Worm (Caenorhabditis elegans) whole organism, L1 larva: Measurements from ENCODE around the gene K09E3.7.
A peak's percentile ranks its signal among the peaks of the same experiment; 100 is the strongest.

Source experiments
- C16A3.4 ChIP-seq: fragments of 150-350 bp; optimal IDR thresholded peaks from 2 replicates; lab custom pipeline; 2014; ENCODE audit warnings: missing biosample characterization, missing genetic modification characterization
- C34B4.2 ChIP-seq: sonication (generic microtip); optimal IDR thresholded peaks from 2 replicates; lab custom pipeline; 2017; ENCODE audit warnings: mild to moderate bottlenecking, missing genetic modification characterization, missing compliant biosample characterization
- F16B12.6 ChIP-seq: fragments of 150-350 bp; optimal IDR thresholded peaks from 2 replicates; lab custom pipeline; 2014; ENCODE audit warnings: missing biosample characterization, missing genetic modification characterization
- Y116A8C.19 ChIP-seq: sonication (generic microtip); optimal IDR thresholded peaks from 2 replicates; lab custom pipeline; 2016; ENCODE audit warnings: missing compliant biosample characterization, missing genetic modification characterization, borderline replicate concordance
- blmp-1 ChIP-seq: fragments of 150-350 bp; optimal IDR thresholded peaks from 2 replicates; lab custom pipeline; 2014; ENCODE audit warnings: missing biosample characterization, missing genetic modification characterization
- ceh-8 ChIP-seq: fragments of 200-800 bp; sonication (Bioruptor generic); optimal IDR thresholded peaks from 2 replicates; lab custom pipeline; 2018; ENCODE audit warnings: mild to moderate bottlenecking, missing genetic modification characterization, moderate library complexity, missing compliant biosample characterization
- ceh-82 ChIP-seq, 3 experiments: fragments of 150-350 bp in 1 of 3; sonication (generic microtip) in 2 of 3; optimal IDR thresholded peaks; 2 replicates each; lab custom pipeline; 2014 to 2017; ENCODE audit warnings: missing biosample characterization in 3 of 3, missing genetic modification characterization in 3 of 3
- ces-1 ChIP-seq: fragments of 150-350 bp; optimal IDR thresholded peaks from 2 replicates; lab custom pipeline; 2014; ENCODE audit warnings: missing biosample characterization, missing genetic modification reagents, missing genetic modification characterization
- dpl-1 ChIP-seq, 3 experiments: fragments of 150-350 bp in 2 of 3; sonication (generic microtip) in 1 of 3; optimal IDR thresholded peaks; 2 replicates each; lab custom pipeline; 2014 to 2017; ENCODE audit warnings: missing biosample characterization in 3 of 3, missing genetic modification characterization in 3 of 3, missing genetic modification reagents in 3 of 3
- efl-1 ChIP-seq, 4 experiments: fragments of 150-350 bp; optimal IDR thresholded peaks in 3 of 4; peaks in 1 of 4; 1 replicate in 1 of 4; 2 replicates in 3 of 4; lab custom pipeline; 2014; ENCODE audit warnings: missing biosample characterization in 2 of 4, missing genetic modification characterization in 2 of 4, missing genetic modification reagents in 2 of 4
- efl-3 ChIP-seq: fragments of 200-800 bp; sonication (Bioruptor generic); optimal IDR thresholded peaks from 2 replicates; lab custom pipeline; 2018; ENCODE audit warnings: mild to moderate bottlenecking, missing genetic modification characterization, missing compliant biosample characterization
- egl-27 ChIP-seq, 2 experiments: fragments of 150-350 bp in 1 of 2; sonication (generic microtip); optimal IDR thresholded peaks; 3 replicates each; lab custom pipeline; 2017 to 2018; ENCODE audit warnings: missing biosample characterization in 2 of 2, missing genetic modification characterization in 2 of 2, missing genetic modification reagents in 2 of 2
- elt-2 ChIP-seq: sonication (generic microtip); optimal IDR thresholded peaks from 2 replicates; lab custom pipeline; 2016; ENCODE audit warnings: missing genetic modification characterization, mild to moderate bottlenecking, inconsistent platforms, missing compliant biosample characterization, missing genetic modification reagents
- elt-3 ChIP-seq, 6 experiments: fragments of 150-350 bp in 1 of 6; sonication (generic microtip); optimal IDR thresholded peaks; 2 replicates each; lab custom pipeline; 2017 to 2018; ENCODE audit warnings: missing biosample characterization in 6 of 6, missing genetic modification characterization in 6 of 6, inconsistent platforms in 1 of 6
- ets-5 ChIP-seq: fragments of 200-800 bp; sonication (Bioruptor generic); IDR thresholded peaks from 2 replicates; pipeline ENCODE4 v1.3.6; 2022; ENCODE audit warnings: missing genetic modification characterization, missing compliant biosample characterization
- fkh-4 ChIP-seq: sonication (generic microtip); optimal IDR thresholded peaks from 2 replicates; lab custom pipeline; 2016; ENCODE audit warnings: missing compliant biosample characterization, missing genetic modification characterization, borderline replicate concordance
- fos-1 ChIP-seq: fragments of 150-350 bp; optimal IDR thresholded peaks from 2 replicates; lab custom pipeline; 2014; ENCODE audit warnings: missing biosample characterization, missing genetic modification characterization
- irx-1 ChIP-seq: sonication (generic microtip); optimal IDR thresholded peaks from 2 replicates; lab custom pipeline; 2016; ENCODE audit warnings: missing genetic modification characterization, missing compliant biosample characterization
- isw-1 ChIP-seq: fragments of 200-800 bp; sonication (Bioruptor generic); IDR thresholded peaks from 2 replicates; pipeline ENCODE4 v1.3.6; 2022; ENCODE audit warnings: missing genetic modification characterization, missing compliant biosample characterization
- jun-1 ChIP-seq: fragments of 150-350 bp; optimal IDR thresholded peaks from 2 replicates; lab custom pipeline; 2014; ENCODE audit warnings: missing biosample characterization, missing genetic modification reagents, missing genetic modification characterization
- lin-14 ChIP-seq: fragments of 200-800 bp; sonication (Bioruptor generic); optimal IDR thresholded peaks from 2 replicates; lab custom pipeline; 2018; ENCODE audit warnings: mild to moderate bottlenecking, missing genetic modification characterization, moderate library complexity, missing compliant biosample characterization
- lin-15B ChIP-seq: fragments of 150-350 bp; sonication (generic microtip); optimal IDR thresholded peaks from 3 replicates; lab custom pipeline; 2014; ENCODE audit warnings: missing biosample characterization, missing genetic modification characterization
- lin-35 ChIP-seq, 2 experiments: fragments of 150-350 bp; optimal IDR thresholded peaks; 2 replicates each; lab custom pipeline; 2014; ENCODE audit warnings: missing biosample characterization in 2 of 2, missing genetic modification characterization in 2 of 2, missing genetic modification reagents in 2 of 2
- lir-3 ChIP-seq: sonication (generic microtip); optimal IDR thresholded peaks from 2 replicates; lab custom pipeline; 2016; ENCODE audit warnings: mild to moderate bottlenecking, missing genetic modification characterization, moderate library complexity, missing compliant biosample characterization; ENCODE audit not compliant: poor library complexity
- lsy-2 ChIP-seq, 2 experiments: fragments of 150-350 bp; optimal IDR thresholded peaks; 2 replicates each; lab custom pipeline; 2014; ENCODE audit warnings: missing biosample characterization in 2 of 2, missing genetic modification characterization in 2 of 2
- mab-9 ChIP-seq: fragments of 200-800 bp; sonication (Bioruptor generic); IDR thresholded peaks from 2 replicates; pipeline ENCODE4 v1.3.6; 2022; ENCODE audit warnings: missing genetic modification reagents, missing genetic modification characterization, missing compliant biosample characterization
- mep-1 ChIP-seq: fragments of 150-350 bp; optimal IDR thresholded peaks from 2 replicates; lab custom pipeline; 2014; ENCODE audit warnings: missing biosample characterization, missing genetic modification characterization
- nhr-11 ChIP-seq: fragments of 150-350 bp; optimal IDR thresholded peaks from 2 replicates; lab custom pipeline; 2014; ENCODE audit warnings: missing biosample characterization, missing genetic modification characterization
- nhr-19 ChIP-seq: fragments of 200-800 bp; sonication (Bioruptor generic); conservative IDR thresholded peaks from 2 replicates; pipeline ENCODE4 v1.3.6; 2022; ENCODE audit warnings: missing genetic modification characterization, missing compliant biosample characterization
- nhr-20 ChIP-seq: sonication (generic microtip); optimal IDR thresholded peaks from 2 replicates; lab custom pipeline; 2016; ENCODE audit warnings: mild to moderate bottlenecking, missing genetic modification characterization, missing compliant biosample characterization
- nhr-71 ChIP-seq: sonication (generic microtip); optimal IDR thresholded peaks from 2 replicates; lab custom pipeline; 2016; ENCODE audit warnings: mild to moderate bottlenecking, missing genetic modification characterization, moderate library complexity, missing compliant biosample characterization
- nhr-77 ChIP-seq: fragments of 150-350 bp; optimal IDR thresholded peaks from 2 replicates; lab custom pipeline; 2014; ENCODE audit warnings: missing biosample characterization, missing genetic modification characterization
- nhr-84 ChIP-seq: sonication (generic microtip); optimal IDR thresholded peaks from 2 replicates; lab custom pipeline; 2017; ENCODE audit warnings: missing biosample characterization, missing genetic modification characterization
- nhr-85 ChIP-seq: sonication (generic microtip); peaks from one replicate; lab custom pipeline; 2016; ENCODE audit warnings: missing genetic modification characterization, inconsistent platforms, missing compliant biosample characterization
- nhr-90 ChIP-seq: sonication (generic microtip); optimal IDR thresholded peaks from 2 replicates; lab custom pipeline; 2016; ENCODE audit warnings: mild to moderate bottlenecking, missing genetic modification characterization, missing compliant biosample characterization; ENCODE audit not compliant: poor library complexity
- pag-3 ChIP-seq: sonication (generic microtip); optimal IDR thresholded peaks from 2 replicates; lab custom pipeline; 2017; ENCODE audit warnings: missing genetic modification characterization, mild to moderate bottlenecking, missing compliant biosample characterization, antibody characterized with exemption, borderline replicate concordance; ENCODE audit not compliant: insufficient read depth
- pqm-1 ChIP-seq: sonication (generic microtip); optimal IDR thresholded peaks from 3 replicates; lab custom pipeline; 2017; ENCODE audit warnings: missing biosample characterization, missing genetic modification characterization
- skn-1 ChIP-seq: fragments of 150-350 bp; optimal IDR thresholded peaks from 2 replicates; lab custom pipeline; 2014; ENCODE audit warnings: missing biosample characterization, missing genetic modification characterization
- snu-23 ChIP-seq: sonication (generic microtip); optimal IDR thresholded peaks from 2 replicates; lab custom pipeline; 2016; ENCODE audit warnings: missing genetic modification characterization, missing compliant biosample characterization
- sup-37 ChIP-seq: fragments of 200-800 bp; sonication (Bioruptor generic); optimal IDR thresholded peaks from 2 replicates; lab custom pipeline; 2018; ENCODE audit warnings: mild to moderate bottlenecking, missing genetic modification characterization, missing compliant biosample characterization
- swsn-7 ChIP-seq: sonication (generic microtip); optimal IDR thresholded peaks from 2 replicates; lab custom pipeline; 2016; ENCODE audit warnings: missing genetic modification characterization, missing compliant biosample characterization
- tbx-2 ChIP-seq: sonication (generic microtip); optimal IDR thresholded peaks from 2 replicates; lab custom pipeline; 2016; ENCODE audit warnings: missing genetic modification characterization, missing compliant biosample characterization
- unc-130 ChIP-seq: fragments of 150-350 bp; optimal IDR thresholded peaks from 2 replicates; lab custom pipeline; 2017; ENCODE audit warnings: missing biosample characterization, missing genetic modification characterization, inconsistent platforms
- unc-98 ChIP-seq: fragments of 200-800 bp; sonication (Bioruptor generic); IDR thresholded peaks from 2 replicates; pipeline ENCODE4 v1.3.6; 2022; ENCODE audit warnings: missing genetic modification characterization, missing compliant biosample characterization
- xbp-1 ChIP-seq: sonication (generic microtip); optimal IDR thresholded peaks from 2 replicates; lab custom pipeline; 2016; ENCODE audit warnings: missing genetic modification characterization, missing compliant biosample characterization
- zag-1 ChIP-seq: fragments of 150-350 bp; optimal IDR thresholded peaks from 2 replicates; lab custom pipeline; 2014; ENCODE audit warnings: missing biosample characterization, missing genetic modification characterization
- zip-4 ChIP-seq: fragments of 200-800 bp; sonication (Bioruptor generic); optimal IDR thresholded peaks from 2 replicates; lab custom pipeline; 2018; ENCODE audit warnings: mild to moderate bottlenecking, missing genetic modification characterization, moderate library complexity, missing compliant biosample characterization
- ztf-4 ChIP-seq: fragments of 150-350 bp; optimal IDR thresholded peaks from 2 replicates; lab custom pipeline; 2014; ENCODE audit warnings: missing biosample characterization, missing genetic modification characterization

Gene K09E3.7

ce11 chrX:17134427-17134826, at the start of gene K09E3.7:
K09E3.7 (minus strand) TSS chrX:17134527.
- TF ChIP-seq snu-23 (no peak), fkh-4 (tag; lab: Kevin White, UChicago) (no peak), C16A3.4 (tag; lab: Kevin White, UChicago) (no peak), ets-5 (GFP tag; lab: Robert Waterston, UW) (no peak), lin-15B (no peak), jun-1 (tag; lab: Kevin White, UChicago) (no peak), nhr-85 (no peak), isw-1 (no peak), nhr-71 (tag; lab: Kevin White, UChicago) (no peak), ces-1 (GFP tag; lab: Kevin White, UChicago) (no peak), lir-3 (tag; lab: Kevin White, UChicago) (no peak), xbp-1 (tag; lab: Kevin White, UChicago) (no peak), nhr-11 (tag; lab: Kevin White, UChicago) (no peak), zag-1 (tag; lab: Kevin White, UChicago) (no peak), nhr-19 (GFP tag; lab: Robert Waterston, UW) (no peak), unc-130 (tag; lab: Kevin White, UChicago) (no peak), dpl-1 (GFP tag; optimal IDR thresholded peaks at IDR 0.05; lab: Kevin White, UChicago) (no peak), lin-35 (GFP tag; optimal IDR thresholded peaks at IDR 0.05; lab: Kevin White, UChicago) (no peak), nhr-77 (tag; lab: Kevin White, UChicago) (no peak)
- TF ChIP-seq, all 84 proteins: peak for 0

ce11 chrX:17181220-17181619, 46.9 kb upstream of the K09E3.7 start:
- TF ChIP-seq mep-1 (tag; lab: Kevin White, UChicago) (peak; percentile 85), pag-3 (tag; lab: Kevin White, UChicago) (peak; percentile 1), ztf-4 (tag; lab: Kevin White, UChicago) (peak; percentile 8), nhr-84 (no peak), C16A3.4 (tag; lab: Kevin White, UChicago) (peak; percentile 82), sup-37 (GFP tag; lab: Kevin White, UChicago) (no peak), snu-23 (peak; percentile 86), Y116A8C.19 (tag; lab: Kevin White, UChicago) (no peak), nhr-71 (tag; lab: Kevin White, UChicago) (peak; percentile 75), egl-27 (tag; optimal IDR thresholded peaks at IDR 0.05; lab: Kevin White, UChicago) (no peak), nhr-20 (peak; percentile 65), nhr-90 (tag; lab: Kevin White, UChicago) (peak; percentile 75), irx-1 (tag; lab: Kevin White, UChicago) (peak; percentile 38), ces-1 (GFP tag; lab: Kevin White, UChicago) (no peak), nhr-19 (GFP tag; lab: Robert Waterston, UW) (peak; percentile 69), unc-98 (GFP tag; lab: Robert Waterston, UW) (no peak), swsn-7 (tag; lab: Kevin White, UChicago) (peak; percentile 58), ceh-82 (tag; optimal IDR thresholded peaks at IDR 0.05; lab: Kevin White, UChicago) (peak; percentile 86 to 89 (median 88)), pqm-1 (no peak), fos-1 (tag; lab: Kevin White, UChicago) (peak; percentile 69), blmp-1 (peak; percentile 14), lsy-2 (tag; optimal IDR thresholded peaks at IDR 0.05; lab: Kevin White, UChicago) (peak; percentile 57 to 69), mab-9 (no peak), F16B12.6 (tag; lab: Kevin White, UChicago) (no peak), efl-3 (GFP tag; lab: Kevin White, UChicago) (no peak), lir-3 (tag; lab: Kevin White, UChicago) (peak; percentile 25), nhr-77 (tag; lab: Kevin White, UChicago) (peak; percentile 78), unc-130 (tag; lab: Kevin White, UChicago) (peak; percentile 41), isw-1 (peak; percentile 4; the same call in 1 of the 2 replicates), lin-35 (GFP tag; optimal IDR thresholded peaks at IDR 0.05; lab: Kevin White, UChicago) (peak; percentile 32 to 77), tbx-2 (tag; lab: Kevin White, UChicago) (peak; percentile 61), lin-14 (GFP tag; lab: Kevin White, UChicago) (peak; percentile 81), zip-4 (peak; percentile 40), nhr-85 (peak; percentile 65), ceh-8 (peak; percentile 52), skn-1 (peak; percentile 77), C34B4.2 (no peak), elt-2 (tag; lab: Kevin White, UChicago) (peak; percentile 22), elt-3 (tag; optimal IDR thresholded peaks at IDR 0.05; lab: Kevin White, UChicago) (peak in 2 of 6 experiments; percentile 37 to 49), efl-1 (optimal IDR thresholded peaks at IDR 0.05; lab: Kevin White, UChicago) (peak; percentile 53 to 68), efl-1 (GFP tag; optimal IDR thresholded peaks at IDR 0.05 in 1 of 2; lab: Kevin White, UChicago) (peak; percentile 5 to 40)
